Fruit fly (Drosophila melanogaster): ENCODE data around the gene Best3.

dm6 chr3L:15254118-15254517 lies 48.5 kb downstream of the Best3 start:
- no peak for TF ChIP-seq CG8478 (optimal IDR thresholded peaks at IDR 0.05)
- no peak for TF ChIP-seq CTCF (optimal IDR thresholded peaks at IDR 0.05)

Data from S2 (cell line).